Fruit fly (Drosophila melanogaster): Measurements from ENCODE around the gene CG45116.

- no peak for TF ChIP-seq nerfin-2 (GFP tag; IDR thresholded peaks at IDR 0.05; ENCODE audit: partially characterized antibody)
- TF ChIP-seq E2f1 (GFP tag; IDR thresholded peaks at IDR 0.05), result no peak
Measured at dm6 chr3L:22670174-22670573, 29.1 kb upstream of the CG45116 start.
